Fruit fly (Drosophila melanogaster): ENCODE measurements around the gene CG14374.

Gene CG14374

dm6 chr3R:13365665-13366414 lies 31.1 kb downstream of the CG14374 start (continued):
- peak; percentile 41 for TF ChIP-seq CG34376 (GFP tag; optimal IDR thresholded peaks at IDR 0.05)
- TF ChIP-seq CG8290 (GFP tag; optimal IDR thresholded peaks at IDR 0.05) = no peak
- peak in 1 of 2 experiments; percentile 44 for TF ChIP-seq CG8290 (tag; optimal IDR thresholded peaks at IDR 0.05)
- peak; percentile 36 for TF ChIP-seq CG15696 (tag; optimal IDR thresholded peaks at IDR 0.05)
- no peak for TF ChIP-seq CG1603 (tag; optimal IDR thresholded peaks at IDR 0.05)
- 0 out of 3 replicates have a peak, but pooled peaks have one; percentile 45 for TF ChIP-seq CG2199 (GFP tag; IDR thresholded peaks at IDR 0.05)
- peak; percentile 65 for TF ChIP-seq exex (tag; optimal IDR thresholded peaks at IDR 0.05)
- no peak for TF ChIP-seq CG8478 (optimal IDR thresholded peaks at IDR 0.05)
- no peak for TF ChIP-seq nmo (GFP tag; optimal IDR thresholded peaks at IDR 0.05)
- TF ChIP-seq CG12236 (GFP tag; optimal IDR thresholded peaks at IDR 0.05) = no peak
- peak; percentile 55 for TF ChIP-seq D19A (tag; optimal IDR thresholded peaks at IDR 0.05)
- no peak for TF ChIP-seq en (GFP tag; optimal IDR thresholded peaks at IDR 0.05)
- 0 out of 3 replicates have a peak, but pooled peaks have one; percentile 41 for TF ChIP-seq so (GFP tag; IDR thresholded peaks at IDR 0.05)
- no peak for TF ChIP-seq Gug (GFP tag; IDR thresholded peaks at IDR 0.05)

DNA sequence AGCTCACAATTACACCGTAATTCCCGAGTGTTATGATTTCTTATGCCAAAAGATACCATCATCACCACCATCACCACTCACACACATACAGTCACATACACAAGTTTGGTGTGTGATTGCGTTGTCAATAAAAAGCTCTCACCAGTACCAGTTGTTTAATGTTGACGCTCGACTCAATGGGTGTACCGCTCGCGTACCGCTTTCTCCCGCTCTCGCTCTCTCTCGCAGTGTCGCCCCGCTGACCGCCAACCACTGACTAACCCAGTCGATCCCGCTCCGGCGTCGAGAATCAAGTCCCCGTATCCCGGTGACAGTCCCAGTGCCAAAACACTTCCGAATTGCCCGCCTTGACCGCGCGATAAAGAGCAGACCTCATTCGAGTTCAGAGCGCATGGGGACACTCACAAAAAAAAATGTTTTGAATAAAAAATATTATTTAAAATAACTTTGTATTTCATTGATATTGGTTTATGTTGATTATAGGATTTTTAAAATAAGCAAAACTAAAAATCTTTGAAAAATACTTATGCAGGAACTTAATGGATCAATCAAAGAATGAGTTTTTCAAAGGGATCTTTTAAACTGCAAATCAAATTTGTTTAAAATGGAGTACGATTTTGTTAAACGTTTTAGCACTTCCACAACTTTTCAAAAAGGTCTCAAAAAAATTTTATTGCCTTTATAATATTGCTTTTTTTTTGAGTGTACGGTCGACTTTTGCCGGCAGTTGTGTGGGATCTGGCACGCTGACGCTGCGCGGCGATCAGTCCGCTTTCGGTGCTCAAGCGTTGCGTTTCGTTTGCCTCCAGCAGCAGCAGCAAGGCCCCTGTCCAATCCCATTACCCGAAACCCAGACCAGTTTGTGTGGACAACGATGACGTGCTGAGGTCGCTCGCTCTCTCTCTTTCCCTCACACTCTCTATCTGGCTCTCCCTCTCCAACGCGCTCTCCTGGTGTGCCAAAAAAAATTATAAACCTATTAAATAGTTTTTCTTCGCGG lies 32.5 kb downstream of the CG14374 start, which contains the start of gene Dic1:
Gene Dic1 (plus strand): TSS at position 764 of the 1,000 bp plus-strand sequence.
- TF ChIP-seq Dek (tag; optimal IDR thresholded peaks at IDR 0.05) (peak; percentile 96), Sox100B (GFP tag; optimal IDR thresholded peaks at IDR 0.05) (peak; percentile 99), CG4617 (GFP tag; optimal IDR thresholded peaks at IDR 0.05; ENCODE audit: borderline replicate concordance) (peak; percentile 84), CG33213 (GFP tag; optimal IDR thresholded peaks at IDR 0.05) (peak; percentile 78), gem (tag; optimal IDR thresholded peaks at IDR 0.05) (peak; percentile 98), Sry-δ (GFP tag; optimal IDR thresholded peaks at IDR 0.05) (peak; percentile 46), chm (GFP tag; IDR thresholded peaks at IDR 0.05) (peak; percentile 74; the same call in 1 of the 2 replicates), CG13287 (GFP tag; IDR thresholded peaks at IDR 0.05; ENCODE audit: partially characterized antibody) (peak; percentile 52; the same call in 1 of the 2 replicates), ERR (GFP tag; optimal IDR thresholded peaks at IDR 0.05) (peak; percentile 32), phol (tag; optimal IDR thresholded peaks at IDR 0.05) (peak; percentile 98), CG2116 (GFP tag; optimal IDR thresholded peaks at IDR 0.05) (peak; percentile 82), CG12942 (GFP tag; optimal IDR thresholded peaks at IDR 0.05) (peak; percentile 93), insv (GFP tag; optimal IDR thresholded peaks at IDR 0.05) (peak; percentile 45 to 76), Atf-2 (GFP tag; optimal IDR thresholded peaks at IDR 0.05) (peak; percentile 92), dm (GFP tag; optimal IDR thresholded peaks at IDR 0.05) (peak; percentile 84), CG1832 (GFP tag; optimal IDR thresholded peaks at IDR 0.05) (peak; percentile 53), pan (optimal IDR thresholded peaks at IDR 0.05) (no peak), pan (GFP tag; optimal IDR thresholded peaks at IDR 0.05 in 1 of 2, IDR thresholded peaks at IDR 0.05 in 1 of 2) (peak in 1 of 2 experiments; percentile 93), sens (GFP tag) (peak; percentile 99), vvl (GFP tag; IDR thresholded peaks at IDR 0.05) (peak; percentile 94), CG11456 (GFP tag; IDR thresholded peaks at IDR 0.05) (peak; percentile 85), CG8944 (GFP tag; optimal IDR thresholded peaks at IDR 0.05) (peak; percentile 85), Dp (GFP tag; optimal IDR thresholded peaks at IDR 0.05) (no peak), stc (GFP tag; IDR thresholded peaks at IDR 0.05) (peak; percentile 89), CG12744 (GFP tag; optimal IDR thresholded peaks at IDR 0.05) (peak; percentile 86), cad (GFP tag; optimal IDR thresholded peaks at IDR 0.05) (no peak), Kr (GFP tag; optimal IDR thresholded peaks at IDR 0.05) (peak; percentile 79), ci (GFP tag; IDR thresholded peaks at IDR 0.05) (peak; percentile 86; the same call in 2 of the 3 replicates), CG14014 (GFP tag; IDR thresholded peaks at IDR 0.05) (peak; percentile 87), eve (GFP tag; optimal IDR thresholded peaks at IDR 0.05) (peak in 1 of 2 experiments; percentile 97), CG32772 (GFP tag; IDR thresholded peaks at IDR 0.05) (peak; percentile 75), Neu2 (GFP tag; optimal IDR thresholded peaks at IDR 0.05; ENCODE audit: borderline replicate concordance) (no peak), Stat92E (GFP tag; optimal IDR thresholded peaks at IDR 0.05) (no peak)

Measured in whole organism, embryonic.